Fruit fly (Drosophila melanogaster) whole organism, embryonic: Measurements from ENCODE around the gene Cwc25.

Source experiments
- CG10147 ChIP-seq: fragments of 200-800 bp; sonication (Bioruptor generic); optimal IDR thresholded peaks from 2 replicates; lab custom pipeline; 2019; ENCODE audit warnings: missing biosample characterization, mild to moderate bottlenecking, missing genetic modification characterization, moderate library complexity
- CG10267 ChIP-seq: fragments of 200-800 bp; sonication (Bioruptor generic); optimal IDR thresholded peaks from 2 replicates; lab custom pipeline; 2018; ENCODE audit warnings: missing biosample characterization, mild to moderate bottlenecking, missing genetic modification characterization, moderate library complexity
- CG11093 ChIP-seq: fragments of 200-800 bp; sonication (Bioruptor generic); IDR thresholded peaks from 3 replicates; pipeline ENCODE4 v1.3.6; 2022; ENCODE audit warnings: missing biosample characterization, missing genetic modification characterization
- CG11398 ChIP-seq: fragments of 200-800 bp; sonication (Bioruptor generic); optimal IDR thresholded peaks from 2 replicates; lab custom pipeline; 2016; ENCODE audit warnings: missing biosample characterization, missing genetic modification characterization
- CG11504 ChIP-seq: fragments of 200-800 bp; sonication (Bioruptor generic); optimal IDR thresholded peaks from 3 replicates; lab custom pipeline; 2019; ENCODE audit warnings: missing biosample characterization, mild to moderate bottlenecking, missing genetic modification characterization, moderate library complexity
- CG11695 ChIP-seq: fragments of 200-800 bp; sonication (Bioruptor generic); IDR thresholded peaks from 3 replicates; pipeline ENCODE4 v1.3.6; 2022; ENCODE audit warnings: missing biosample characterization, missing genetic modification characterization
- CG13894 ChIP-seq: fragments of 200-800 bp; sonication (Bioruptor generic); optimal IDR thresholded peaks from 3 replicates; lab custom pipeline; 2018; ENCODE audit warnings: missing biosample characterization, mild to moderate bottlenecking, missing genetic modification characterization, moderate library complexity
- CG1529 ChIP-seq: fragments of 200-800 bp; sonication (Bioruptor generic); optimal IDR thresholded peaks from 3 replicates; lab custom pipeline; 2018; ENCODE audit warnings: missing biosample characterization, missing genetic modification characterization
- CG15514 ChIP-seq: fragments of 200-800 bp; sonication (Bioruptor generic); optimal IDR thresholded peaks from 3 replicates; lab custom pipeline; 2017; ENCODE audit warnings: missing biosample characterization, missing genetic modification characterization, mild to moderate bottlenecking, moderate library complexity, missing genetic modification reagents
- CG1647 ChIP-seq: fragments of 200-800 bp; sonication (Bioruptor generic); optimal IDR thresholded peaks from 3 replicates; lab custom pipeline; 2016; ENCODE audit warnings: missing biosample characterization, missing genetic modification characterization
- CG1792 ChIP-seq: fragments of 200-800 bp; sonication (Bioruptor generic); optimal IDR thresholded peaks from 2 replicates; lab custom pipeline; 2016; ENCODE audit warnings: missing biosample characterization, missing genetic modification characterization
- CG30403 ChIP-seq: fragments of 200-800 bp; sonication (Bioruptor generic); optimal IDR thresholded peaks from 3 replicates; lab custom pipeline; 2016; ENCODE audit warnings: missing biosample characterization, missing genetic modification characterization
- CG34422 ChIP-seq: fragments of 200-800 bp; sonication (Bioruptor generic); IDR thresholded peaks from 3 replicates; pipeline ENCODE4 v1.3.6; 2022; ENCODE audit warnings: missing biosample characterization, missing genetic modification characterization
- CG6272 ChIP-seq: fragments of 200-800 bp; sonication (Bioruptor generic); IDR thresholded peaks from 2 replicates; pipeline ENCODE4 v1.3.6; 2022; ENCODE audit warnings: missing biosample characterization, missing genetic modification characterization
- CG6683 ChIP-seq: fragments of 200-800 bp; sonication (Bioruptor generic); optimal IDR thresholded peaks from 2 replicates; lab custom pipeline; 2017; ENCODE audit warnings: missing biosample characterization, mild to moderate bottlenecking, missing genetic modification characterization, missing genetic modification reagents
- CG6765 ChIP-seq: fragments of 200-800 bp; sonication (Bioruptor generic); optimal IDR thresholded peaks from 3 replicates; lab custom pipeline; 2017; ENCODE audit warnings: missing biosample characterization, mild to moderate bottlenecking, missing genetic modification characterization
- CG9727 ChIP-seq: fragments of 200-800 bp; sonication (Bioruptor generic); optimal IDR thresholded peaks from 3 replicates; lab custom pipeline; 2017; ENCODE audit warnings: missing biosample characterization, mild to moderate bottlenecking, missing genetic modification characterization
- CrebB ChIP-seq: fragments of 200-800 bp; sonication (Bioruptor generic); optimal IDR thresholded peaks from 3 replicates; lab custom pipeline; 2018; ENCODE audit warnings: missing biosample characterization, mild to moderate bottlenecking, missing genetic modification characterization
- D19A ChIP-seq: fragments of 200-800 bp; optimal IDR thresholded peaks from 3 replicates; lab custom pipeline; 2019; ENCODE audit warnings: missing biosample characterization, mild to moderate bottlenecking, missing genetic modification characterization, moderate library complexity
- Elba2 ChIP-seq: fragments of 200-800 bp; sonication (Bioruptor generic); optimal IDR thresholded peaks from 3 replicates; lab custom pipeline; 2016; ENCODE audit warnings: missing biosample characterization, missing genetic modification characterization
- Fer3 ChIP-seq: fragments of 200-800 bp; sonication (Bioruptor generic); optimal IDR thresholded peaks from 2 replicates; lab custom pipeline; 2018; ENCODE audit warnings: missing biosample characterization, mild to moderate bottlenecking, missing genetic modification characterization, moderate library complexity
- Hey ChIP-seq: fragments of 200-800 bp; sonication (Bioruptor generic); optimal IDR thresholded peaks from 3 replicates; lab custom pipeline; 2018; ENCODE audit warnings: missing biosample characterization, mild to moderate bottlenecking, missing genetic modification characterization
- Hmr ChIP-seq: fragments of 200-800 bp; sonication (Bioruptor generic); optimal IDR thresholded peaks from 3 replicates; lab custom pipeline; 2017; ENCODE audit warnings: mild to moderate bottlenecking, missing biosample characterization, missing genetic modification reagents, missing genetic modification characterization
- Myb ChIP-seq: fragments of 200-800 bp; sonication (Bioruptor generic); optimal IDR thresholded peaks from 2 replicates; lab custom pipeline; 2016; ENCODE audit warnings: missing biosample characterization, missing genetic modification characterization
- Pdp1 ChIP-seq, 2 experiments: fragments of 200-800 bp; sonication (Bioruptor generic); optimal IDR thresholded peaks; 3 replicates each; lab custom pipeline; 2016; ENCODE audit warnings: missing biosample characterization in 2 of 2, missing genetic modification characterization in 2 of 2, mild to moderate bottlenecking in 1 of 2, moderate library complexity in 1 of 2
- Poxn ChIP-seq: fragments of 200-800 bp; sonication (Bioruptor generic); IDR thresholded peaks from 2 replicates; pipeline ENCODE4 v1.3.6; 2022; ENCODE audit warnings: missing biosample characterization, missing genetic modification characterization
- Usf ChIP-seq: fragments of 200-800 bp; sonication (Bioruptor generic); optimal IDR thresholded peaks from 2 replicates; lab custom pipeline; 2017; ENCODE audit warnings: missing genotype, missing biosample characterization, missing genetic modification characterization
- Xrp1 ChIP-seq: fragments of 200-800 bp; sonication (Bioruptor generic); IDR thresholded peaks from 2 replicates; pipeline ENCODE4 v1.3.6; 2022; ENCODE audit warnings: missing biosample characterization, missing genetic modification characterization
- amos ChIP-seq: fragments of 200-800 bp; sonication (Bioruptor generic); IDR thresholded peaks from 2 replicates; pipeline ENCODE4 v1.3.6; 2022; ENCODE audit warnings: missing biosample characterization, missing genetic modification characterization; ENCODE audit not compliant: partially characterized antibody
- ase ChIP-seq: fragments of 200-800 bp; sonication (Bioruptor generic); IDR thresholded peaks from 3 replicates; pipeline ENCODE4 v1.3.6; 2022; ENCODE audit warnings: missing biosample characterization, missing genetic modification characterization
- bab2 ChIP-seq: fragments of 200-800 bp; sonication (Bioruptor generic); optimal IDR thresholded peaks from 2 replicates; lab custom pipeline; 2016; ENCODE audit warnings: missing biosample characterization, missing genetic modification characterization
- bbx ChIP-seq: fragments of 200-800 bp; sonication (Bioruptor generic); IDR thresholded peaks from 2 replicates; pipeline ENCODE4 v1.3.6; 2022; ENCODE audit warnings: missing biosample characterization, missing genetic modification characterization; ENCODE audit not compliant: partially characterized antibody
- bsh ChIP-seq, 2 experiments: fragments of 200-800 bp; sonication (Bioruptor generic); optimal IDR thresholded peaks; 2 replicates each; lab custom pipeline; 2017 to 2018; ENCODE audit warnings: mild to moderate bottlenecking in 2 of 2, missing biosample characterization in 2 of 2, missing genetic modification characterization in 2 of 2, moderate library complexity in 1 of 2
- btn ChIP-seq: fragments of 200-800 bp; sonication (Bioruptor generic); optimal IDR thresholded peaks from 2 replicates; lab custom pipeline; 2016; ENCODE audit warnings: missing biosample characterization, missing genetic modification characterization
- cad ChIP-seq: fragments of >200 bp; optimal IDR thresholded peaks from 2 replicates; lab custom pipeline; 2017; ENCODE audit warnings: missing biosample characterization, missing genetic modification characterization
- cato ChIP-seq: fragments of 200-800 bp; sonication (Bioruptor generic); optimal IDR thresholded peaks from 2 replicates; lab custom pipeline; 2016; ENCODE audit warnings: missing biosample characterization, missing genetic modification characterization, borderline replicate concordance
- chif ChIP-seq, 2 experiments: fragments of 200-800 bp; sonication (Bioruptor generic); optimal IDR thresholded peaks; 3 replicates each; lab custom pipeline; 2016; ENCODE audit warnings: missing biosample characterization in 2 of 2, missing genetic modification characterization in 2 of 2
- disco-r ChIP-seq: fragments of 200-800 bp; sonication (Bioruptor generic); optimal IDR thresholded peaks from 2 replicates; lab custom pipeline; 2016; ENCODE audit warnings: missing biosample characterization, missing genetic modification characterization
- emc ChIP-seq: fragments of 200-800 bp; sonication (Bioruptor generic); optimal IDR thresholded peaks from 2 replicates; lab custom pipeline; 2016; ENCODE audit warnings: missing biosample characterization, missing genetic modification characterization
- ewg ChIP-seq: fragments of 200-800 bp; sonication (Bioruptor generic); optimal IDR thresholded peaks from 3 replicates; lab custom pipeline; 2017; ENCODE audit warnings: mild to moderate bottlenecking, missing biosample characterization, missing genetic modification reagents, missing genetic modification characterization
- grn ChIP-seq: fragments of 200-800 bp; sonication (Bioruptor generic); optimal IDR thresholded peaks from 3 replicates; lab custom pipeline; 2017; ENCODE audit warnings: missing biosample characterization, missing genetic modification characterization
- hb ChIP-seq: fragments of 200-800 bp; sonication (Bioruptor generic); IDR thresholded peaks from 3 replicates; pipeline ENCODE4 v1.3.6; 2022; ENCODE audit warnings: missing biosample characterization, missing genetic modification characterization; ENCODE audit not compliant: partially characterized antibody
- jing ChIP-seq: fragments of 200-800 bp; sonication (Bioruptor generic); optimal IDR thresholded peaks from 2 replicates; lab custom pipeline; 2018; ENCODE audit warnings: missing biosample characterization, mild to moderate bottlenecking, missing genetic modification characterization
- lmd ChIP-seq: fragments of 200-800 bp; sonication (Bioruptor generic); IDR thresholded peaks from 2 replicates; pipeline ENCODE4 v1.3.6; 2022; ENCODE audit warnings: missing biosample characterization, missing genetic modification characterization
- nerfin-1 ChIP-seq: fragments of 200-800 bp; sonication (Bioruptor generic); optimal IDR thresholded peaks from 3 replicates; lab custom pipeline; 2019; ENCODE audit warnings: missing biosample characterization, mild to moderate bottlenecking, missing genetic modification characterization, moderate library complexity
- pfk ChIP-seq: fragments of 200-800 bp; sonication (Bioruptor generic); optimal IDR thresholded peaks from 2 replicates; lab custom pipeline; 2018; ENCODE audit warnings: missing biosample characterization, mild to moderate bottlenecking, missing genetic modification characterization, moderate library complexity
- pho ChIP-seq: fragments of 200-800 bp; sonication (Bioruptor generic); optimal IDR thresholded peaks from 2 replicates; lab custom pipeline; 2016; ENCODE audit warnings: missing biosample characterization, missing genetic modification characterization
- prd ChIP-seq, 3 experiments: fragments of >200 bp in 2 of 3; fragments of 200-800 bp in 1 of 3; sonication (Bioruptor generic) in 1 of 3; optimal IDR thresholded peaks in 2 of 3; IDR thresholded peaks in 1 of 3; 2 replicates in 2 of 3; 3 replicates in 1 of 3; pipeline versions ENCODE4 v1.3.6 to Lab custom; 2017 to 2022; ENCODE audit warnings: missing biosample characterization in 1 of 3, missing genetic modification characterization in 1 of 3
- slp2 ChIP-seq: fragments of 200-800 bp; sonication (Bioruptor generic); optimal IDR thresholded peaks from 2 replicates; lab custom pipeline; 2016; ENCODE audit warnings: missing biosample characterization, missing genetic modification characterization
- tio ChIP-seq: fragments of 200-800 bp; sonication (Bioruptor generic); optimal IDR thresholded peaks from 2 replicates; lab custom pipeline; 2017; ENCODE audit warnings: missing biosample characterization, missing genetic modification characterization, inconsistent platforms

Gene Cwc25

DNA sequence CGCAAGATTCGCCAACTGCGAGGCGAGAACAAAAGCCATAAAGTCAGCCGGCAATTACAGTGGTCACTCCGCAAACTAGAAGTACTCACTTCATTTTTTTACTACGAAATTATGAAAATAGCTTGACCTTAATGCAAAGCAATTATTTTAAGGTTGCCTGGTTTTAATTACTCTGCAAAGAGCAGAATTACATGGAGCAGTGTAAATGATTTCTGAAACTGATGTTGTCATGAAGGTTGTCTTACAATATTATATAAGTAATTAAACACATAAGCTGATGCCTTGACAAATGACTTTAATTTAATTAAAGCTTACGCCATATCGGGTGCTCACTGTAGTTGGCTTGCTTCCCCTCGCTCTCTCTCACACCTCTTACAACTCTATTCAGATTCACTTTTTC is 10.7 kb upstream of the Cwc25 start (continued):
- TF ChIP-seq CG13894 (tag; lab: Kevin White, UChicago) (no peak), CG11504 (peak; percentile 65), D19A (tag; lab: Kevin White, UChicago) (peak; percentile 17), emc (GFP tag; lab: Kevin White, UChicago) (no peak), btn (GFP tag; lab: Kevin White, UChicago) (no peak), CG10147 (GFP tag; lab: Kevin White, UChicago) (peak; percentile 56), hb (no peak), Hey (tag; lab: Kevin White, UChicago) (no peak), CG34422 (GFP tag; lab: Robert Waterston, UW) (no peak), CG1647 (GFP tag; lab: Kevin White, UChicago) (no peak), CG11093 (GFP tag; lab: Robert Waterston, UW) (no peak), CG10267 (tag; lab: Kevin White, UChicago) (peak; percentile 1), cad (GFP tag; lab: Kevin White, UChicago) (no peak), CG9727 (peak; percentile 66), CG11695 (GFP tag; lab: Robert Waterston, UW) (peak; percentile 53; the same call in 1 of the 3 replicates), pho (GFP tag; lab: Kevin White, UChicago) (peak; percentile 76), CG6683 (no peak), Elba2 (GFP tag; lab: Kevin White, UChicago) (no peak), Poxn (GFP tag; lab: Robert Waterston, UW) (0 out of 2 replicates have a peak, but pooled peaks have one; percentile 11), CG6272 (no peak), bbx (GFP tag; lab: Robert Waterston, UW) (no peak), CG1792 (GFP tag; lab: Kevin White, UChicago) (no peak), CG11398 (GFP tag; lab: Kevin White, UChicago) (no peak), CG15514 (GFP tag; lab: Kevin White, UChicago) (peak; percentile 45), ewg (no peak), Xrp1 (GFP tag; lab: Robert Waterston, UW) (no peak), grn (GFP tag; lab: Kevin White, UChicago) (no peak), Myb (peak; percentile 34), Usf (peak; percentile 43), slp2 (GFP tag; lab: Kevin White, UChicago) (peak; percentile 17), amos (GFP tag; lab: Robert Waterston, UW) (no peak), chif (GFP tag; optimal IDR thresholded peaks at IDR 0.05; lab: Kevin White, UChicago) (peak in 1 of 2 experiments; percentile 4), disco-r (GFP tag; lab: Kevin White, UChicago) (no peak), CG1529 (GFP tag; lab: Kevin White, UChicago) (no peak), tio (GFP tag; lab: Kevin White, UChicago) (peak; percentile 56), CG6765 (GFP tag; lab: Kevin White, UChicago) (peak; percentile 27), jing (GFP tag; lab: Kevin White, UChicago) (no peak), pfk (GFP tag; lab: Kevin White, UChicago) (no peak), prd (optimal IDR thresholded peaks at IDR 0.05; lab: Kevin White, UChicago) (no peak), prd (GFP tag; IDR thresholded peaks at IDR 0.05; lab: Robert Waterston, UW) (peak; percentile 22; the same call in 1 of the 3 replicates), CG30403 (GFP tag; lab: Kevin White, UChicago) (peak; percentile 58), lmd (GFP tag; lab: Robert Waterston, UW) (peak; percentile 55), ase (GFP tag; lab: Robert Waterston, UW) (no peak), bab2 (GFP tag; lab: Kevin White, UChicago) (peak; percentile 12), CrebB (tag; lab: Kevin White, UChicago) (no peak), Pdp1 (GFP tag; optimal IDR thresholded peaks at IDR 0.05; lab: Kevin White, UChicago) (peak; percentile 22 to 83), nerfin-1 (no peak), cato (GFP tag; lab: Kevin White, UChicago) (no peak), Hmr (GFP tag; lab: Kevin White, UChicago) (peak; percentile 67), bsh (GFP tag; optimal IDR thresholded peaks at IDR 0.05; lab: Kevin White, UChicago) (peak; percentile 12 to 74), Fer3 (tag; lab: Kevin White, UChicago) (peak; percentile 55)
